Fruit fly (Drosophila melanogaster): ENCODE results near the gene CG12268.

CG12268 gene

dm6 chr3R:23939921-23940839, 8.0 kb downstream of the CG12268 start:
- peak; percentile 97 for TF ChIP-seq Crg-1 (GFP tag; optimal IDR thresholded peaks at IDR 0.05)
- peak; percentile 99 for TF ChIP-seq kay (GFP tag; ENCODE audit: borderline replicate concordance)
- TF ChIP-seq CG5204 (GFP tag; optimal IDR thresholded peaks at IDR 0.05), result no peak
- no peak for TF ChIP-seq cnc (optimal IDR thresholded peaks at IDR 0.05)
- TF ChIP-seq ovo (GFP tag; optimal IDR thresholded peaks at IDR 0.05), result peak; percentile 98
- TF ChIP-seq CG14711 (tag; optimal IDR thresholded peaks at IDR 0.05), result peak; percentile 78
- TF ChIP-seq CG33017 (tag; optimal IDR thresholded peaks at IDR 0.05), result peak; percentile 86
- TF ChIP-seq toe (GFP tag; optimal IDR thresholded peaks at IDR 0.05), result no peak
- peak; percentile 83 for TF ChIP-seq CG11617 (GFP tag; optimal IDR thresholded peaks at IDR 0.05)
- no peak for TF ChIP-seq bab1 (GFP tag; optimal IDR thresholded peaks at IDR 0.05)
- peak; percentile 85 for TF ChIP-seq CG1620 (GFP tag; optimal IDR thresholded peaks at IDR 0.05)
- TF ChIP-seq cic (GFP tag; optimal IDR thresholded peaks at IDR 0.05), result peak; percentile 98
- peak; percentile 91 for TF ChIP-seq Clk (GFP tag; optimal IDR thresholded peaks at IDR 0.05)
- peak; percentile 97 for TF ChIP-seq CG12768 (GFP tag; optimal IDR thresholded peaks at IDR 0.05)
- TF ChIP-seq CG7045 (GFP tag; optimal IDR thresholded peaks at IDR 0.05), result peak; percentile 94
- TF ChIP-seq pad (GFP tag; optimal IDR thresholded peaks at IDR 0.05), result peak; percentile 81
- peak; percentile 87 for TF ChIP-seq Mnt (GFP tag; optimal IDR thresholded peaks at IDR 0.05)
- TF ChIP-seq tj (GFP tag; optimal IDR thresholded peaks at IDR 0.05), result no peak
- peak; percentile 57 for TF ChIP-seq Hr96 (GFP tag; optimal IDR thresholded peaks at IDR 0.05)
- TF ChIP-seq CG7101 (tag; optimal IDR thresholded peaks at IDR 0.05), result peak; percentile 92

dm6 chr3R:23938564-23939122, 9.6 kb downstream of the CG12268 start:
- TF ChIP-seq cic (GFP tag; optimal IDR thresholded peaks at IDR 0.05) (peak; percentile 63), CG11617 (GFP tag; optimal IDR thresholded peaks at IDR 0.05) (peak; percentile 54), CG33017 (tag; optimal IDR thresholded peaks at IDR 0.05) (peak; percentile 65), Mnt (GFP tag; optimal IDR thresholded peaks at IDR 0.05) (peak; percentile 37), CG12768 (GFP tag; optimal IDR thresholded peaks at IDR 0.05) (peak; percentile 52), CG7045 (GFP tag; optimal IDR thresholded peaks at IDR 0.05) (peak; percentile 29), Crg-1 (GFP tag; optimal IDR thresholded peaks at IDR 0.05) (no peak), CG7101 (tag; optimal IDR thresholded peaks at IDR 0.05) (no peak), pad (GFP tag; optimal IDR thresholded peaks at IDR 0.05) (peak; percentile 54)

DNA sequence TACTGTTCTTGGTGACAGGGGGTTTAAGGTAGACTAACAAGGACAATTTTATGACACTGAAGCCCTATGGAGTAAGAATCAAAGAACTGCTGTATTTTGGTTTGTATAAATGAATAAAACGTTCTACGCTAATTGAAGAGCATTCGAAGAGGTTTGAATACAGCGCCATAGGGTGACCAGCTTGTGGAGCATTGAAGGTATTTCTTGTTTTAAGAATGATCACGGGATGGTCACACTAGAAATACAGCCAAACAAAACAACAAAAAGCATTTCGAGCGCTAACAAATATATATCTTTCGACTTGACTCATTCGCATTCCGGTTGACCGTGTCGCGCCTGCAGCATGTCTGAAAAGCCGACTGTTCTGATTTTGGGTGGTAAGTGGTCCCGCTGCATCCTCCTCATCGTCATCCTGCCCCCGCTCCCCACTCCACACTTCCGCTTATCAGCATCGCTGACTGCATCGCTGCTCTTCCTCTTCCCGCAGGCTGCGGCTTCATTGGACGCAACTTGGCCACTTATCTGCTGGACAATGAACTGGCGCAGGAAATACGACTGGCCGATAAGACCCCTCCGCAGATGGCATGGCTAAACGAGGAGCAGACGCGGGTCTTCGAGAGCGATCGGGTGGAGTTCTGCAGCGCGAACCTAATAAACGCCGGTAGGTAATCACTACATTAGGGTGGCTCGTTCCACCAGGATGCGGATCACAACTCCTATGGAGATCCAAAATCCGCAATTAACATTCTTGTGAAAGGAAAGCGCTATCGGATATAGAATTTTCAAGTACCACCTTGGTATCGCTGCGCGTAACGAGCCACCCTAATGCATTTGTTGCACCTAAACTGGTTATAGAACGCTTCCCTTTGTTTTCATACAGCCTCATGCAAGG, 14.3 kb downstream of the CG12268 start, which contains the start of gene CG5854:
Gene CG5854 (plus strand): TSS at position 229 of the 892 bp plus-strand sequence.
- TF ChIP-seq CG11617 (GFP tag; optimal IDR thresholded peaks at IDR 0.05) (peak; percentile 58), Hr96 (GFP tag; optimal IDR thresholded peaks at IDR 0.05) (no peak), Mnt (GFP tag; optimal IDR thresholded peaks at IDR 0.05) (peak; percentile 60), CG7101 (tag; optimal IDR thresholded peaks at IDR 0.05) (peak; percentile 71), Crg-1 (GFP tag; optimal IDR thresholded peaks at IDR 0.05) (peak; percentile 30), cic (GFP tag; optimal IDR thresholded peaks at IDR 0.05) (peak; percentile 61), tj (GFP tag; optimal IDR thresholded peaks at IDR 0.05) (peak; percentile 19), bab1 (GFP tag; optimal IDR thresholded peaks at IDR 0.05) (peak; percentile 63), CG14711 (tag; optimal IDR thresholded peaks at IDR 0.05) (peak; percentile 75), pad (GFP tag; optimal IDR thresholded peaks at IDR 0.05) (peak; percentile 32), kay (GFP tag; ENCODE audit: borderline replicate concordance) (no peak), CG7045 (GFP tag; optimal IDR thresholded peaks at IDR 0.05) (peak; percentile 25), ovo (GFP tag; optimal IDR thresholded peaks at IDR 0.05) (no peak), CG5204 (GFP tag; optimal IDR thresholded peaks at IDR 0.05) (no peak), CG33017 (tag; optimal IDR thresholded peaks at IDR 0.05) (peak; percentile 86), CG1620 (GFP tag; optimal IDR thresholded peaks at IDR 0.05) (no peak), CG12768 (GFP tag; optimal IDR thresholded peaks at IDR 0.05) (peak; percentile 28)

- TF ChIP-seq CG33017 (tag; optimal IDR thresholded peaks at IDR 0.05) (no peak), tj (GFP tag; optimal IDR thresholded peaks at IDR 0.05) (no peak), pad (GFP tag; optimal IDR thresholded peaks at IDR 0.05) (no peak), toe (GFP tag; optimal IDR thresholded peaks at IDR 0.05) (no peak), kay (GFP tag; ENCODE audit: borderline replicate concordance) (no peak), Mnt (GFP tag; optimal IDR thresholded peaks at IDR 0.05) (no peak), cnc (optimal IDR thresholded peaks at IDR 0.05) (no peak), CG7101 (tag; optimal IDR thresholded peaks at IDR 0.05) (no peak), ovo (GFP tag; optimal IDR thresholded peaks at IDR 0.05) (no peak), Hr96 (GFP tag; optimal IDR thresholded peaks at IDR 0.05) (no peak)
Measured at dm6 chr3R:23933430-23933683, 14.9 kb downstream of the CG12268 start, which contains the start of gene RpS19b. Gene RpS19b (minus strand): TSS chr3R:23933530.

dm6 chr3R:23931095-23931728, 17.0 kb downstream of the CG12268 start, which contains the start of the genes Rpt2 and CG13599:
Gene Rpt2 (minus strand): TSS chr3R:23931558.
Gene CG13599 (plus strand): TSS chr3R:23931639.
- TF ChIP-seq CG5204 (GFP tag; optimal IDR thresholded peaks at IDR 0.05) (no peak), Crg-1 (GFP tag; optimal IDR thresholded peaks at IDR 0.05) (no peak), CG7101 (tag; optimal IDR thresholded peaks at IDR 0.05) (peak; percentile 40), pad (GFP tag; optimal IDR thresholded peaks at IDR 0.05) (no peak), cic (GFP tag; optimal IDR thresholded peaks at IDR 0.05) (no peak), CG33017 (tag; optimal IDR thresholded peaks at IDR 0.05) (no peak), cnc (optimal IDR thresholded peaks at IDR 0.05) (peak; percentile 73 to 89), tj (GFP tag; optimal IDR thresholded peaks at IDR 0.05) (no peak), toe (GFP tag; optimal IDR thresholded peaks at IDR 0.05) (no peak), Clk (GFP tag; optimal IDR thresholded peaks at IDR 0.05) (no peak), kay (GFP tag; ENCODE audit: borderline replicate concordance) (no peak), bab1 (GFP tag; optimal IDR thresholded peaks at IDR 0.05) (peak; percentile 63), ovo (GFP tag; optimal IDR thresholded peaks at IDR 0.05) (no peak), CG11617 (GFP tag; optimal IDR thresholded peaks at IDR 0.05) (no peak), Hr96 (GFP tag; optimal IDR thresholded peaks at IDR 0.05) (no peak), CG12768 (GFP tag; optimal IDR thresholded peaks at IDR 0.05) (no peak), CG7045 (GFP tag; optimal IDR thresholded peaks at IDR 0.05) (no peak), CG1620 (GFP tag; optimal IDR thresholded peaks at IDR 0.05) (no peak), Mnt (GFP tag; optimal IDR thresholded peaks at IDR 0.05) (no peak), CG14711 (tag; optimal IDR thresholded peaks at IDR 0.05) (peak; percentile 40)
